Worm (Caenorhabditis elegans): ENCODE data around the gene srg-42.

DNA sequence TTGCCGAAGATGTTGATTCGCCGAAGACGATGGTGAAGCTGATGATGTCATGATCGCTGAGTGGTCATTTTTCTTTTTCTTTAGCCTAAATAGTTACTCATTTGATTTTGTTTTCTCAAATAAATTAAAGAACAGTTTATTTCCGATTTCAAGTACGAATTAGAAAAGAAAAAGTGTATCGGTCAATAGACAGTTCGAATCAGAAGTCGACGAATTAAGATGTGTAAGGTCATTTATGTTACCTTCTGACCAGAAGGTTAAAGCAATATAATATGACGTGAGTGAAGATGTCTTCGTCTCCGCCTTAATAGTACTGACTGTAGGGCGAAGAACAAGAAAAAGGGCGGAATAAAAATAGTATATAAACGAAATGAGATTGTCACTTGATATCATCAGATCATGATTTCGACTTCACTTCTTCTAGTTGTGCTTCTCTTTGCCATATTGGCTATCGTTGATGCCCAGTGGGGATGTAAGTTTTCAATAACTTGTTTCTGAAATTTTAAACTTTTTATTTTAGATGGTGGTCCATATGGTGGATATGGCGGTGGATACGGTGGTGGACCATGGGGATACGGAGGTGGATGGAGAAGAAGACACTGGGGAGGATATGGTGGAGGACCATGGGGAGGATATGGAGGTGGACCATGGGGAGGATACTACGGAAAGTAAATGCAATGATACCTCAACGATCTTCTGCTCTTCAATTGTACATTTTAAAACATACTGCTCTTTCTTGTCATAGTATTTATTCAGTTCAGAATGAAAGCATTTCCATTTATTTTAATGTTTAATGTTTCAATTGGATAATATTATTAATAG, 10.7 kb downstream of the srg-42 start, which contains the start of the genes T19C4.24 and nlp-33:
- TF ChIP-seq ceh-62 (tag; optimal IDR thresholded peaks at IDR 0.05) (no peak), skn-1 (tag; optimal IDR thresholded peaks at IDR 0.05) (no peak)
